Worm (Caenorhabditis elegans) whole organism, L2 larva: ENCODE results near the gene tsen-2.

ENCODE experiments used
- R02D3.7 ChIP-seq: fragments of 150-350 bp; optimal IDR thresholded peaks from 2 replicates; lab custom pipeline; 2014; ENCODE audit warnings: missing biosample characterization, missing genetic modification characterization
- alr-1 ChIP-seq: fragments of 150-350 bp; optimal IDR thresholded peaks from 2 replicates; lab custom pipeline; 2014; ENCODE audit warnings: missing biosample characterization, missing genetic modification characterization
- fos-1 ChIP-seq: fragments of 150-350 bp; optimal IDR thresholded peaks from 2 replicates; lab custom pipeline; 2014; ENCODE audit warnings: missing biosample characterization, missing genetic modification characterization
- mdl-1 ChIP-seq, 2 experiments: fragments of 150-350 bp in 1 of 2; sonication (generic microtip) in 1 of 2; optimal IDR thresholded peaks; 2 replicates each; lab custom pipeline; 2017; ENCODE audit warnings: missing biosample characterization in 2 of 2, missing genetic modification characterization in 2 of 2
- nhr-11 ChIP-seq: fragments of 150-350 bp; optimal IDR thresholded peaks from 2 replicates; lab custom pipeline; 2014; ENCODE audit warnings: missing biosample characterization, missing genetic modification characterization
- nhr-129 ChIP-seq: fragments of 150-350 bp; optimal IDR thresholded peaks from 2 replicates; lab custom pipeline; 2014; ENCODE audit warnings: missing biosample characterization, missing genetic modification characterization
- nhr-77 ChIP-seq: fragments of 150-350 bp; optimal IDR thresholded peaks from 2 replicates; lab custom pipeline; 2014; ENCODE audit warnings: missing biosample characterization, missing genetic modification characterization
- unc-39 ChIP-seq: fragments of 150-350 bp; optimal IDR thresholded peaks from 2 replicates; lab custom pipeline; 2014; ENCODE audit warnings: missing biosample characterization, missing genetic modification characterization
- unc-62 ChIP-seq: fragments of 150-350 bp; optimal IDR thresholded peaks from 2 replicates; lab custom pipeline; 2014; ENCODE audit warnings: missing biosample characterization, missing genetic modification reagents, missing genetic modification characterization
- zag-1 ChIP-seq: fragments of 150-350 bp; optimal IDR thresholded peaks from 2 replicates; lab custom pipeline; 2014; ENCODE audit warnings: missing biosample characterization, missing genetic modification characterization
- ztf-11 ChIP-seq: sonication (generic microtip); optimal IDR thresholded peaks from 2 replicates; lab custom pipeline; 2017; ENCODE audit warnings: missing biosample characterization, missing genetic modification characterization

DNA sequence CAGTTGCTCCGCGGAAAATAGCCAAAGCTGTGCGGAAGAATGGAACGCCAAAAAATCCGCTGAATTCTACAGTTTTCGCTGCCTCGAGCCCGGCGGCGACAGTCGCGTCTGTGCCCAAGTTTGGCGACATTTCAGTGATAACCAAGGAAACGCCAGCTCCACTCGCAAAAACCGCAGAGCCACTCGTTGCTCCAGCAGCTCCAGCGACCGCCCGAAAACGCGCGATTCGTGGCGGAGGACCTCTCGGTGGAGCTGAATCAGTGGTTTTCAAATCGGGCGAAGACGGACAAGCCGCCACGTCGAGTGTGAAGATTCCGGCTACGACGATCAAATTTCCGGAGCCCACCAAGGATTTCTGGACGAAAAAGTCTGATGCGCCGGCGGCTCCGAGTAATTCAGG lies 18.2 kb upstream of the tsen-2 start:
- no peak for TF ChIP-seq fos-1 (tag; lab: Kevin White, UChicago)
- no peak for TF ChIP-seq unc-39
- no peak for TF ChIP-seq R02D3.7 (tag; lab: Kevin White, UChicago)
- no peak for TF ChIP-seq alr-1
- no peak for TF ChIP-seq mdl-1 (tag; optimal IDR thresholded peaks at IDR 0.05; lab: Kevin White, UChicago)
- TF ChIP-seq nhr-11 (tag; lab: Kevin White, UChicago) = no peak
- TF ChIP-seq ztf-11 (tag; lab: Kevin White, UChicago) = no peak
- no peak for TF ChIP-seq nhr-129
- TF ChIP-seq nhr-77 = no peak
- no peak for TF ChIP-seq zag-1 (tag; lab: Kevin White, UChicago)
- no peak for TF ChIP-seq unc-62 (GFP tag; lab: Kevin White, UChicago)
